Fruit fly (Drosophila melanogaster): Measurements from ENCODE around the gene toc.

toc gene

DNA sequence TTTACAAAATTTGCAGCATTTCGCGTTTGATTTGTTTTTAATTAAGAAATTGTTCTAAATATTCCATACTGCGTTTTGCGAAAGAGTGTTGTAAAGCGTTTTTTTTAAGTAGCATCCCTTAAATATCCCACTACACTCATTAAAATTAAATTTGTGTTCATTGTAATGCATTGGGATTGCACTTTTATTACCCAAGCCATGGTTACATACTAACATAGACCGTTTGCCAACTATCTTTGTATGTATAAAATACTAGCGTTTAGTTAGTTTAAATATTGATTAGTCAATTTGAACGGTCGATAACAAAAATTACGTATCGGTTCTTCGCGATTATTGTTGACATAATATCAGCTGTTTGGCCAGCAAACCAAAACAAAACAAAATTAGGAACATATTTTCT, 104.8 kb downstream of the toc start, which contains the start of the genes cnir and CG17221 (continued):
- no peak for TF ChIP-seq zfh1 (GFP tag; IDR thresholded peaks at IDR 0.05)
- no peak for TF ChIP-seq HLHmδ (GFP tag; optimal IDR thresholded peaks at IDR 0.05)
- TF ChIP-seq fd3F (GFP tag; optimal IDR thresholded peaks at IDR 0.05): peak; percentile 58
- no peak for TF ChIP-seq bigmax (GFP tag; optimal IDR thresholded peaks at IDR 0.05)
- TF ChIP-seq mirr (GFP tag; optimal IDR thresholded peaks at IDR 0.05): peak; percentile 56
- no peak for TF ChIP-seq CG4360 (GFP tag; IDR thresholded peaks at IDR 0.05)
- no peak; the same call in 1 of the 2 replicates for TF ChIP-seq sisA (GFP tag; IDR thresholded peaks at IDR 0.05)
- TF ChIP-seq CG1529 (GFP tag; optimal IDR thresholded peaks at IDR 0.05): no peak
- no peak for TF ChIP-seq GATAe (GFP tag; conservative IDR thresholded peaks at IDR 0.05)
- TF ChIP-seq CG12659 (GFP tag; optimal IDR thresholded peaks at IDR 0.05): peak; percentile 75
- TF ChIP-seq Pdp1 (GFP tag; optimal IDR thresholded peaks at IDR 0.05): peak; percentile 71 to 90
- TF ChIP-seq Eip74EF (GFP tag; optimal IDR thresholded peaks at IDR 0.05): peak in 1 of 2 experiments; percentile 12
- no peak for TF ChIP-seq CG10959 (GFP tag; IDR thresholded peaks at IDR 0.05)
- TF ChIP-seq Hmx (GFP tag; optimal IDR thresholded peaks at IDR 0.05): peak; percentile 52
- TF ChIP-seq CG10267 (tag; optimal IDR thresholded peaks at IDR 0.05): peak; percentile 97
- no peak for TF ChIP-seq CG3407 (GFP tag; optimal IDR thresholded peaks at IDR 0.05)
- no peak for TF ChIP-seq CG1792 (GFP tag; optimal IDR thresholded peaks at IDR 0.05)
- peak; percentile 64 for TF ChIP-seq Six4 (GFP tag; optimal IDR thresholded peaks at IDR 0.05)
- no peak for TF ChIP-seq corto (GFP tag; optimal IDR thresholded peaks at IDR 0.05)
- TF ChIP-seq emc (GFP tag; optimal IDR thresholded peaks at IDR 0.05): peak; percentile 8
- peak; percentile 42 for TF ChIP-seq CG18764 (GFP tag; optimal IDR thresholded peaks at IDR 0.05)
- no peak for TF ChIP-seq ham (GFP tag; IDR thresholded peaks at IDR 0.05)
- TF ChIP-seq Awh (GFP tag; IDR thresholded peaks at IDR 0.05): 0 out of 2 replicates have a peak, but pooled peaks have one; percentile 33
- TF ChIP-seq ssp (GFP tag; IDR thresholded peaks at IDR 0.05): peak; percentile 35; the same call in 1 of the 2 replicates
- no peak for TF ChIP-seq pan (optimal IDR thresholded peaks at IDR 0.05)
- TF ChIP-seq pan (GFP tag; optimal IDR thresholded peaks at IDR 0.05 in 1 of 2, IDR thresholded peaks at IDR 0.05 in 1 of 2): no peak
- peak; percentile 78 for TF ChIP-seq CG12391 (tag; optimal IDR thresholded peaks at IDR 0.05)
- peak; percentile 68 for TF ChIP-seq Mad (GFP tag; optimal IDR thresholded peaks at IDR 0.05)
- no peak for TF ChIP-seq pfk (GFP tag; optimal IDR thresholded peaks at IDR 0.05)
- no peak for TF ChIP-seq CG7271 (tag; optimal IDR thresholded peaks at IDR 0.05)
- peak; percentile 81 for TF ChIP-seq stwl (tag; optimal IDR thresholded peaks at IDR 0.05)
- TF ChIP-seq CG1832 (GFP tag; optimal IDR thresholded peaks at IDR 0.05): no peak
- TF ChIP-seq Fer2 (tag; optimal IDR thresholded peaks at IDR 0.05): peak; percentile 72
- no peak for TF ChIP-seq Stat92E (GFP tag; optimal IDR thresholded peaks at IDR 0.05)
- TF ChIP-seq fd102C (GFP tag; optimal IDR thresholded peaks at IDR 0.05): no peak
- no peak for TF ChIP-seq tna (GFP tag; IDR thresholded peaks at IDR 0.05; ENCODE audit: partially characterized antibody)
- TF ChIP-seq CG18476 (GFP tag; optimal IDR thresholded peaks at IDR 0.05): peak; percentile 82
- peak; percentile 43 for TF ChIP-seq CG3838 (GFP tag; optimal IDR thresholded peaks at IDR 0.05)
- TF ChIP-seq yki (optimal IDR thresholded peaks at IDR 0.05): no peak
- peak; percentile 93 for TF ChIP-seq Myb (GFP tag; optimal IDR thresholded peaks at IDR 0.05)
- no peak for TF ChIP-seq aop (GFP tag; IDR thresholded peaks at IDR 0.05)
- TF ChIP-seq CG11456 (GFP tag; IDR thresholded peaks at IDR 0.05): no peak
- TF ChIP-seq CG2875 (GFP tag; optimal IDR thresholded peaks at IDR 0.05): no peak
- TF ChIP-seq ems (GFP tag; optimal IDR thresholded peaks at IDR 0.05): peak; percentile 67
- TF ChIP-seq ash1 (GFP tag; optimal IDR thresholded peaks at IDR 0.05): no peak
- TF ChIP-seq CG8089 (GFP tag; optimal IDR thresholded peaks at IDR 0.05): peak; percentile 41
- TF ChIP-seq CG15269 (tag; optimal IDR thresholded peaks at IDR 0.05): peak; percentile 72
- TF ChIP-seq chm (GFP tag; IDR thresholded peaks at IDR 0.05): peak; percentile 45
- peak; percentile 59 for TF ChIP-seq Dp (GFP tag; optimal IDR thresholded peaks at IDR 0.05)
- peak; percentile 5 for TF ChIP-seq gcm (GFP tag; optimal IDR thresholded peaks at IDR 0.05)
- peak; percentile 79 for TF ChIP-seq Fer1 (GFP tag; optimal IDR thresholded peaks at IDR 0.05)
